Worm (Caenorhabditis elegans) whole organism, L4 larva: Measurements from ENCODE around the gene rle-1.

Experiments
- F26F4.8 ChIP-seq: fragments of 200-800 bp; sonication (Bioruptor generic); conservative IDR thresholded peaks from 2 replicates; pipeline ENCODE4 v1.3.6; 2022; ENCODE audit warnings: missing genetic modification characterization, missing compliant biosample characterization
- F37D6.2 ChIP-seq: sonication (generic microtip); optimal IDR thresholded peaks from 2 replicates; lab custom pipeline; 2016; ENCODE audit warnings: mild to moderate bottlenecking, missing genetic modification characterization, missing compliant biosample characterization
- R02D3.7 ChIP-seq: fragments of 150-350 bp; sonication (generic microtip); optimal IDR thresholded peaks from 3 replicates; lab custom pipeline; 2014; ENCODE audit warnings: missing biosample characterization, missing genetic modification characterization
- T20F7.1 ChIP-seq: fragments of 200-800 bp; sonication (Bioruptor generic); optimal IDR thresholded peaks from 2 replicates; lab custom pipeline; 2018; ENCODE audit warnings: mild to moderate bottlenecking, missing genetic modification characterization, missing compliant biosample characterization
- Y105C5A.15 ChIP-seq: fragments of 200-800 bp; sonication (Bioruptor generic); IDR thresholded peaks from 2 replicates; pipeline ENCODE4 v1.3.6; 2022; ENCODE audit warnings: missing genetic modification characterization, missing compliant biosample characterization
- ZK337.2 ChIP-seq: fragments of 200-800 bp; sonication (Bioruptor generic); IDR thresholded peaks from 2 replicates; pipeline ENCODE4 v1.3.6; 2022; ENCODE audit warnings: missing genetic modification reagents, missing genetic modification characterization, missing compliant biosample characterization
- ZK546.5 ChIP-seq, 2 experiments: sonication (generic microtip); optimal IDR thresholded peaks; 2 replicates each; lab custom pipeline; 2017; ENCODE audit warnings: missing biosample characterization in 2 of 2, missing genetic modification characterization in 2 of 2
- aly-2 ChIP-seq: sonication (generic microtip); optimal IDR thresholded peaks from 2 replicates; lab custom pipeline; 2018; ENCODE audit warnings: missing biosample characterization, missing genetic modification characterization
- attf-4 ChIP-seq: sonication (generic microtip); optimal IDR thresholded peaks from 3 replicates; lab custom pipeline; 2017; ENCODE audit warnings: missing biosample characterization, missing genetic modification characterization
- ceh-44 ChIP-seq: fragments of 200-800 bp; sonication (Bioruptor generic); IDR thresholded peaks from 2 replicates; pipeline ENCODE4 v1.3.6; 2022; ENCODE audit warnings: missing genetic modification reagents, missing genetic modification characterization, missing compliant biosample characterization
- ceh-82 ChIP-seq: sonication (generic microtip); optimal IDR thresholded peaks from 2 replicates; lab custom pipeline; 2017; ENCODE audit warnings: missing biosample characterization, missing genetic modification characterization
- ces-1 ChIP-seq: fragments of 150-350 bp; sonication (generic microtip); optimal IDR thresholded peaks from 4 replicates; lab custom pipeline; 2014; ENCODE audit warnings: missing biosample characterization, missing genetic modification reagents, missing genetic modification characterization
- cey-2 ChIP-seq: sonication (generic microtip); optimal IDR thresholded peaks from 3 replicates; lab custom pipeline; 2017; ENCODE audit warnings: missing genetic modification characterization, mild to moderate bottlenecking, missing compliant biosample characterization, antibody characterized with exemption, borderline replicate concordance; ENCODE audit not compliant: insufficient read depth
- ctbp-1 ChIP-seq: fragments of 200-800 bp; sonication (Bioruptor generic); IDR thresholded peaks from 2 replicates; pipeline ENCODE4 v1.3.6; 2022; ENCODE audit warnings: missing genetic modification reagents, missing genetic modification characterization, missing compliant biosample characterization
- daf-12 ChIP-seq: fragments of 150-350 bp; optimal IDR thresholded peaks from 2 replicates; lab custom pipeline; 2014; ENCODE audit warnings: missing biosample characterization, missing genetic modification reagents, missing genetic modification characterization
- daf-16 ChIP-seq, 3 experiments: sonication (generic microtip); optimal IDR thresholded peaks; 2 replicates each; lab custom pipeline; 2016 to 2017; ENCODE audit warnings: missing genetic modification characterization in 3 of 3, missing genetic modification reagents in 3 of 3, mild to moderate bottlenecking in 2 of 3, missing compliant biosample characterization in 2 of 3, missing biosample characterization in 1 of 3, moderate library complexity in 1 of 3
- daf-19 ChIP-seq: fragments of 200-800 bp; sonication (Bioruptor generic); conservative IDR thresholded peaks from 2 replicates; pipeline ENCODE4 v1.3.6; 2022; ENCODE audit warnings: missing genetic modification characterization, missing compliant biosample characterization
- dmd-6 ChIP-seq: fragments of 200-800 bp; sonication (Bioruptor generic); IDR thresholded peaks from 2 replicates; pipeline ENCODE4 v1.3.6; 2022; ENCODE audit warnings: missing genetic modification reagents, missing genetic modification characterization, missing compliant biosample characterization
- dmd-8 ChIP-seq: fragments of 200-800 bp; sonication (Bioruptor generic); IDR thresholded peaks from 2 replicates; pipeline ENCODE4 v1.3.6; 2022; ENCODE audit warnings: missing genetic modification characterization, missing compliant biosample characterization
- duxl-1 ChIP-seq: sonication (generic microtip); optimal IDR thresholded peaks from 2 replicates; lab custom pipeline; 2016; ENCODE audit warnings: mild to moderate bottlenecking, missing genetic modification characterization, moderate library complexity, missing compliant biosample characterization; ENCODE audit not compliant: poor library complexity
- dve-1 ChIP-seq: sonication (generic microtip); optimal IDR thresholded peaks from 2 replicates; lab custom pipeline; 2017; ENCODE audit warnings: antibody characterized with exemption, mild to moderate bottlenecking, missing genetic modification characterization, missing compliant biosample characterization; ENCODE audit not compliant: insufficient read depth
- fkh-10 ChIP-seq: fragments of 150-350 bp; optimal IDR thresholded peaks from 2 replicates; lab custom pipeline; 2014; ENCODE audit warnings: missing biosample characterization, missing genetic modification reagents, missing genetic modification characterization
- hif-1 ChIP-seq, 2 experiments: sonication (generic microtip); optimal IDR thresholded peaks; 2 replicates each; lab custom pipeline; 2016 to 2017; ENCODE audit warnings: missing compliant biosample characterization in 2 of 2, missing genetic modification characterization in 2 of 2, missing genetic modification reagents in 2 of 2, missing genotype in 2 of 2, mild to moderate bottlenecking in 1 of 2
- lin-15B ChIP-seq: fragments of 150-350 bp; sonication (generic microtip); optimal IDR thresholded peaks from 3 replicates; lab custom pipeline; 2014; ENCODE audit warnings: missing biosample characterization, missing genetic modification characterization
- lin-38 ChIP-seq: fragments of 200-800 bp; sonication (Bioruptor generic); IDR thresholded peaks from 2 replicates; pipeline ENCODE4 v1.3.6; 2022; ENCODE audit warnings: missing genetic modification reagents, missing genetic modification characterization, missing compliant biosample characterization
- mdl-1 ChIP-seq, 2 experiments: fragments of 150-350 bp in 1 of 2; sonication (generic microtip) in 1 of 2; optimal IDR thresholded peaks; 2 replicates each; lab custom pipeline; 2014 to 2017; ENCODE audit warnings: missing biosample characterization in 2 of 2, missing genetic modification characterization in 2 of 2
- mdt-29 ChIP-seq: fragments of 200-800 bp; sonication (Bioruptor generic); IDR thresholded peaks from 2 replicates; pipeline ENCODE4 v1.3.6; 2022; ENCODE audit warnings: missing genetic modification reagents, missing genetic modification characterization, missing compliant biosample characterization
- mes-2 ChIP-seq: sonication (generic microtip); optimal IDR thresholded peaks from 2 replicates; lab custom pipeline; 2016; ENCODE audit warnings: missing genotype, mild to moderate bottlenecking, missing genetic modification characterization, missing compliant biosample characterization; ENCODE audit not compliant: poor library complexity, severe bottlenecking
- nhr-102 ChIP-seq: sonication (generic microtip); optimal IDR thresholded peaks from 2 replicates; lab custom pipeline; 2016; ENCODE audit warnings: mild to moderate bottlenecking, missing genetic modification characterization, moderate library complexity, missing compliant biosample characterization
- nhr-11 ChIP-seq: fragments of 150-350 bp; optimal IDR thresholded peaks from 2 replicates; lab custom pipeline; 2014; ENCODE audit warnings: missing biosample characterization, missing genetic modification characterization
- nhr-111 ChIP-seq: fragments of 200-800 bp; sonication (Bioruptor generic); optimal IDR thresholded peaks from 2 replicates; lab custom pipeline; 2018; ENCODE audit warnings: mild to moderate bottlenecking, missing genetic modification characterization, missing compliant biosample characterization
- nhr-237 ChIP-seq: sonication (generic microtip); optimal IDR thresholded peaks from 2 replicates; lab custom pipeline; 2017; ENCODE audit warnings: missing biosample characterization, missing genetic modification characterization
- nhr-25 ChIP-seq: sonication (generic microtip); optimal IDR thresholded peaks from 2 replicates; lab custom pipeline; 2017; ENCODE audit warnings: missing genetic modification characterization, mild to moderate bottlenecking, missing compliant biosample characterization, antibody characterized with exemption, moderate library complexity, borderline replicate concordance; ENCODE audit not compliant: insufficient read depth
- nhr-41 ChIP-seq: fragments of 200-800 bp; sonication (Bioruptor generic); IDR thresholded peaks from 2 replicates; pipeline ENCODE4 v1.3.6; 2022; ENCODE audit warnings: missing genetic modification reagents, missing genetic modification characterization, missing compliant biosample characterization
- nhr-48 ChIP-seq: sonication (generic microtip); optimal IDR thresholded peaks from 2 replicates; lab custom pipeline; 2016; ENCODE audit warnings: mild to moderate bottlenecking, missing genetic modification characterization, missing compliant biosample characterization
- nhr-6 ChIP-seq: fragments of 150-350 bp; optimal IDR thresholded peaks from 2 replicates; lab custom pipeline; 2014; ENCODE audit warnings: missing biosample characterization, missing genetic modification characterization
- pha-4 ChIP-seq, 2 experiments: fragments of 150-350 bp in 1 of 2; fragments of 200-800 bp in 1 of 2; sonication (Bioruptor generic) in 1 of 2; IDR thresholded peaks in 1 of 2; optimal IDR thresholded peaks in 1 of 2; 2 replicates each; pipeline versions ENCODE4 v1.3.6 to Lab custom; 2014 to 2022; ENCODE audit warnings: missing genetic modification characterization in 2 of 2, missing genetic modification reagents in 2 of 2, missing biosample characterization in 1 of 2, missing compliant biosample characterization in 1 of 2
- set-16 ChIP-seq: fragments of 200-800 bp; sonication (Bioruptor generic); IDR thresholded peaks from 2 replicates; pipeline ENCODE4 v1.3.6; 2022; ENCODE audit warnings: missing genetic modification reagents, missing genetic modification characterization, missing compliant biosample characterization
- snpc-1.2 ChIP-seq: fragments of 200-800 bp; sonication (Bioruptor generic); IDR thresholded peaks from 2 replicates; pipeline ENCODE4 v1.3.6; 2022; ENCODE audit warnings: missing genetic modification reagents, missing genetic modification characterization, missing compliant biosample characterization
- spr-3 ChIP-seq: fragments of 200-800 bp; sonication (Bioruptor generic); optimal IDR thresholded peaks from 2 replicates; lab custom pipeline; 2018; ENCODE audit warnings: mild to moderate bottlenecking, missing genetic modification characterization, missing compliant biosample characterization
- tag-97 ChIP-seq: fragments of 200-800 bp; sonication (Bioruptor generic); IDR thresholded peaks from 2 replicates; pipeline ENCODE4 v1.3.6; 2022; ENCODE audit warnings: missing genetic modification characterization, missing compliant biosample characterization
- tra-1 ChIP-seq: fragments of 200-800 bp; sonication (Bioruptor generic); IDR thresholded peaks from 2 replicates; pipeline ENCODE4 v1.3.6; 2022; ENCODE audit warnings: missing genetic modification reagents, missing genetic modification characterization, missing compliant biosample characterization
- unc-39 ChIP-seq: sonication (generic microtip); optimal IDR thresholded peaks from 2 replicates; lab custom pipeline; 2017; ENCODE audit warnings: missing biosample characterization, missing genetic modification characterization
- unc-62 ChIP-seq, 3 experiments: fragments of 150-350 bp in 1 of 3; sonication (generic microtip); optimal IDR thresholded peaks in 2 of 3; peaks in 1 of 3; 1 replicate in 1 of 3; 2 replicates in 2 of 3; lab custom pipeline; 2014 to 2017; ENCODE audit warnings: missing biosample characterization in 3 of 3, missing genetic modification characterization in 3 of 3, missing genetic modification reagents in 3 of 3, missing genotype in 1 of 3
- zag-1 ChIP-seq: fragments of 150-350 bp; optimal IDR thresholded peaks from 2 replicates; lab custom pipeline; 2014; ENCODE audit warnings: missing biosample characterization, missing genetic modification characterization
- zfp-2 ChIP-seq: sonication (generic microtip); optimal IDR thresholded peaks from 2 replicates; lab custom pipeline; 2016; ENCODE audit warnings: mild to moderate bottlenecking, missing genetic modification characterization, missing compliant biosample characterization
- zfp-3 ChIP-seq: fragments of 200-800 bp; sonication (Bioruptor generic); conservative IDR thresholded peaks from 2 replicates; pipeline ENCODE4 v1.3.6; 2022; ENCODE audit warnings: missing genetic modification reagents, missing genetic modification characterization, missing compliant biosample characterization
- zip-11 ChIP-seq: fragments of 200-800 bp; sonication (Bioruptor generic); IDR thresholded peaks from 2 replicates; pipeline ENCODE4 v1.3.6; 2022; ENCODE audit warnings: missing genetic modification characterization, missing compliant biosample characterization
- ztf-7 ChIP-seq: fragments of 150-350 bp; optimal IDR thresholded peaks from 2 replicates; lab custom pipeline; 2014; ENCODE audit warnings: missing biosample characterization, missing genetic modification characterization

rle-1 gene

ce11 chrIII:10905112-10905511, 30.9 kb upstream of the rle-1 start (continued):
- TF ChIP-seq daf-19 = no peak
- TF ChIP-seq R02D3.7 (tag; lab: Kevin White, UChicago) = no peak
- no peak for TF ChIP-seq Y105C5A.15 (GFP tag; lab: Robert Waterston, UW)
- TF ChIP-seq dmd-6 (GFP tag; lab: Robert Waterston, UW) = no peak
- TF ChIP-seq fkh-10 = no peak
- TF ChIP-seq zfp-3 = no peak
- TF ChIP-seq unc-62 (GFP tag; optimal IDR thresholded peaks at IDR 0.05 in 1 of 2; lab: Kevin White, UChicago) = peak in 1 of 2 experiments; percentile 30
- TF ChIP-seq unc-62 (tag; optimal IDR thresholded peaks at IDR 0.05; lab: Kevin White, UChicago) = no peak
- no peak for TF ChIP-seq nhr-6 (tag; lab: Kevin White, UChicago)
- TF ChIP-seq dve-1 (tag; lab: Kevin White, UChicago) = no peak
- TF ChIP-seq nhr-41 (GFP tag; lab: Robert Waterston, UW) = no peak
- no peak for TF ChIP-seq nhr-102 (tag; lab: Kevin White, UChicago)
- no peak for TF ChIP-seq daf-12 (tag; lab: Kevin White, UChicago)
- TF ChIP-seq ceh-44 (GFP tag; lab: Robert Waterston, UW) = no peak
- no peak for TF ChIP-seq ztf-7
- TF ChIP-seq hif-1 (tag; optimal IDR thresholded peaks at IDR 0.05; lab: Kevin White, UChicago) = no peak
- peak; percentile 32 for TF ChIP-seq lin-38 (GFP tag; lab: Robert Waterston, UW)
- no peak for TF ChIP-seq zip-11
- peak in 1 of 2 experiments; percentile 1 for TF ChIP-seq mdl-1 (tag; optimal IDR thresholded peaks at IDR 0.05; lab: Kevin White, UChicago)
- TF ChIP-seq ces-1 = no peak
- no peak for TF ChIP-seq nhr-237 (tag; lab: Kevin White, UChicago)
- TF ChIP-seq pha-4 (GFP tag; IDR thresholded peaks at IDR 0.05; lab: Robert Waterston, UW) = no peak
- TF ChIP-seq pha-4 (tag; optimal IDR thresholded peaks at IDR 0.05; lab: Kevin White, UChicago) = no peak
- TF ChIP-seq nhr-111 (GFP tag; lab: Kevin White, UChicago) = no peak
- TF ChIP-seq zfp-2 (tag; lab: Kevin White, UChicago) = no peak
- TF ChIP-seq nhr-25 = no peak
- TF ChIP-seq ceh-82 (tag; lab: Kevin White, UChicago) = no peak
- no peak for TF ChIP-seq duxl-1 (tag; lab: Kevin White, UChicago)
- no peak for TF ChIP-seq tra-1
- TF ChIP-seq tag-97 (GFP tag; lab: Robert Waterston, UW) = no peak
- TF ChIP-seq cey-2 (tag; lab: Kevin White, UChicago) = no peak
- no peak for TF ChIP-seq F26F4.8 (GFP tag; lab: Robert Waterston, UW)
- TF ChIP-seq nhr-11 (tag; lab: Kevin White, UChicago) = no peak
- TF ChIP-seq mes-2 (tag; lab: Kevin White, UChicago) = no peak
- no peak for TF ChIP-seq mdt-29 (GFP tag; lab: Robert Waterston, UW)
- TF ChIP-seq T20F7.1 (GFP tag; lab: Kevin White, UChicago) = no peak
- TF ChIP-seq dmd-8 (GFP tag; lab: Robert Waterston, UW) = no peak
- TF ChIP-seq aly-2 (tag; lab: Kevin White, UChicago) = no peak
- TF ChIP-seq ctbp-1 (GFP tag; lab: Robert Waterston, UW) = 0 out of 2 replicates have a peak, but pooled peaks have one; percentile 30
- TF ChIP-seq ZK546.5 (tag; optimal IDR thresholded peaks at IDR 0.05; lab: Kevin White, UChicago) = no peak
- TF ChIP-seq F37D6.2 = no peak
- no peak for TF ChIP-seq unc-39 (tag; lab: Kevin White, UChicago)
- TF ChIP-seq set-16 (GFP tag; lab: Robert Waterston, UW) = peak; percentile 33; the same call in 1 of the 2 replicates
- no peak for TF ChIP-seq lin-15B (tag; lab: Kevin White, UChicago)
- TF ChIP-seq attf-4 (tag; lab: Kevin White, UChicago) = no peak
- TF ChIP-seq nhr-48 = no peak
- TF ChIP-seq ZK337.2 (GFP tag; lab: Robert Waterston, UW) = no peak
- TF ChIP-seq spr-3 (GFP tag; lab: Kevin White, UChicago) = no peak
- no peak for TF ChIP-seq zag-1 (tag; lab: Kevin White, UChicago)
- no peak for TF ChIP-seq daf-16 (GFP tag; optimal IDR thresholded peaks at IDR 0.05; lab: Kevin White, UChicago)
- TF ChIP-seq daf-16 (tag; optimal IDR thresholded peaks at IDR 0.05; lab: Kevin White, UChicago) = no peak
- TF ChIP-seq snpc-1.2 = no peak
